Worm (Caenorhabditis elegans) whole organism, young adult: ENCODE measurements around the gene T26C5.2.

ENCODE experiments used
- B0261.1 ChIP-seq: sonication (generic microtip); optimal IDR thresholded peaks from 2 replicates; lab custom pipeline; 2016; ENCODE audit warnings: mild to moderate bottlenecking, missing genetic modification characterization, moderate library complexity, missing compliant biosample characterization
- C17E4.6 ChIP-seq: fragments of 200-800 bp; sonication (Bioruptor generic); IDR thresholded peaks from 2 replicates; pipeline ENCODE4 v1.3.6; 2022; ENCODE audit warnings: missing genetic modification reagents, missing genetic modification characterization, missing compliant biosample characterization
- F22D6.2 ChIP-seq: sonication (generic microtip); optimal IDR thresholded peaks from 2 replicates; lab custom pipeline; 2016; ENCODE audit warnings: mild to moderate bottlenecking, missing genetic modification characterization, missing compliant biosample characterization
- F23B12.7 ChIP-seq: sonication (generic microtip); optimal IDR thresholded peaks from 2 replicates; lab custom pipeline; 2017; ENCODE audit warnings: missing genetic modification characterization, mild to moderate bottlenecking, missing compliant biosample characterization, antibody characterized with exemption, moderate library complexity; ENCODE audit not compliant: insufficient read depth
- F49E8.2 ChIP-seq: sonication (generic microtip); optimal IDR thresholded peaks from 3 replicates; lab custom pipeline; 2017; ENCODE audit warnings: missing genetic modification characterization, mild to moderate bottlenecking, missing compliant biosample characterization, antibody characterized with exemption, moderate library complexity; ENCODE audit not compliant: insufficient read depth
- F52B5.7 ChIP-seq: sonication (generic microtip); optimal IDR thresholded peaks from 2 replicates; lab custom pipeline; 2016; ENCODE audit warnings: mild to moderate bottlenecking, missing genetic modification characterization, missing compliant biosample characterization
- F57C9.4 ChIP-seq: sonication (generic microtip); optimal IDR thresholded peaks from 2 replicates; lab custom pipeline; 2017; ENCODE audit warnings: mild to moderate bottlenecking, missing genetic modification characterization, missing compliant biosample characterization
- K12H6.12 ChIP-seq: fragments of 200-800 bp; sonication (Bioruptor generic); optimal IDR thresholded peaks from 2 replicates; lab custom pipeline; 2018; ENCODE audit warnings: mild to moderate bottlenecking, missing genetic modification characterization, missing compliant biosample characterization
- ZK185.1 ChIP-seq: sonication (generic microtip); optimal IDR thresholded peaks from 2 replicates; lab custom pipeline; 2016; ENCODE audit warnings: mild to moderate bottlenecking, missing genetic modification characterization, missing compliant biosample characterization; ENCODE audit not compliant: poor library complexity, severe bottlenecking
- akir-1 ChIP-seq: fragments of 200-800 bp; sonication (Bioruptor generic); optimal IDR thresholded peaks from 2 replicates; lab custom pipeline; 2018; ENCODE audit warnings: mild to moderate bottlenecking, missing genetic modification characterization, moderate library complexity, missing compliant biosample characterization
- ama-1 ChIP-seq, 3 experiments: fragments of 150-350 bp in 1 of 3; sonication (generic microtip) in 2 of 3; optimal IDR thresholded peaks; 2 replicates each; lab custom pipeline; 2014 to 2018; ENCODE audit warnings: missing biosample characterization in 2 of 3, missing genetic modification characterization in 2 of 3, missing genetic modification reagents in 2 of 3
- aptf-3 ChIP-seq: fragments of 200-800 bp; sonication (Bioruptor generic); IDR thresholded peaks from 2 replicates; pipeline ENCODE4 v1.3.6; 2022; ENCODE audit warnings: missing genetic modification characterization, missing compliant biosample characterization
- athp-1 ChIP-seq: sonication (generic microtip); optimal IDR thresholded peaks from 2 replicates; lab custom pipeline; 2017; ENCODE audit warnings: mild to moderate bottlenecking, missing genetic modification characterization, missing compliant biosample characterization
- attf-3 ChIP-seq: fragments of 200-800 bp; sonication (Bioruptor generic); conservative IDR thresholded peaks from 2 replicates; pipeline ENCODE4 v1.3.6; 2022; ENCODE audit warnings: missing genetic modification reagents, missing genetic modification characterization, missing compliant biosample characterization
- attf-5 ChIP-seq: fragments of 200-800 bp; sonication (Bioruptor generic); optimal IDR thresholded peaks from 2 replicates; lab custom pipeline; 2018; ENCODE audit warnings: mild to moderate bottlenecking, missing genetic modification characterization, missing compliant biosample characterization
- bed-1 ChIP-seq: fragments of 200-800 bp; sonication (Bioruptor generic); IDR thresholded peaks from 2 replicates; pipeline ENCODE4 v1.3.6; 2022; ENCODE audit warnings: missing genetic modification reagents, missing genetic modification characterization, missing compliant biosample characterization
- bed-2 ChIP-seq: fragments of 200-800 bp; sonication (Bioruptor generic); IDR thresholded peaks from 2 replicates; pipeline ENCODE4 v1.3.6; 2022; ENCODE audit warnings: missing genetic modification reagents, missing genetic modification characterization, missing compliant biosample characterization
- cebp-1 ChIP-seq, 2 experiments: fragments of 200-800 bp in 1 of 2; sonication (Bioruptor generic) in 1 of 2; sonication (generic microtip) in 1 of 2; IDR thresholded peaks in 1 of 2; optimal IDR thresholded peaks in 1 of 2; 2 replicates each; pipeline versions ENCODE4 v1.3.6 to Lab custom; 2017 to 2022; ENCODE audit warnings: missing compliant biosample characterization in 2 of 2, missing genetic modification characterization in 2 of 2, mild to moderate bottlenecking in 1 of 2, missing genetic modification reagents in 1 of 2, moderate library complexity in 1 of 2
- ceh-58 ChIP-seq: fragments of 200-800 bp; sonication (Bioruptor generic); IDR thresholded peaks from 2 replicates; pipeline ENCODE4 v1.3.6; 2022; ENCODE audit warnings: missing genetic modification characterization, missing compliant biosample characterization
- ceh-79 ChIP-seq: sonication (generic microtip); optimal IDR thresholded peaks from 2 replicates; lab custom pipeline; 2017; ENCODE audit warnings: mild to moderate bottlenecking, missing genetic modification characterization, missing compliant biosample characterization
- dox-1 ChIP-seq: fragments of 200-800 bp; sonication (Bioruptor generic); IDR thresholded peaks from 2 replicates; pipeline ENCODE4 v1.3.6; 2022; ENCODE audit warnings: missing genetic modification reagents, missing genetic modification characterization, missing compliant biosample characterization
- dpl-1 ChIP-seq: fragments of 150-350 bp; optimal IDR thresholded peaks from 2 replicates; lab custom pipeline; 2014; ENCODE audit warnings: missing biosample characterization, missing genetic modification reagents, missing genetic modification characterization
- gei-17 ChIP-seq: fragments of 200-800 bp; sonication (Bioruptor generic); optimal IDR thresholded peaks from 2 replicates; lab custom pipeline; 2018; ENCODE audit warnings: mild to moderate bottlenecking, missing genetic modification characterization, missing compliant biosample characterization
- him-1 ChIP-seq: sonication (generic microtip); optimal IDR thresholded peaks from 2 replicates; lab custom pipeline; 2016; ENCODE audit warnings: missing genotype, missing genetic modification reagents, missing genetic modification characterization, missing compliant biosample characterization
- hlh-12 ChIP-seq: sonication (generic microtip); optimal IDR thresholded peaks from 2 replicates; lab custom pipeline; 2016; ENCODE audit warnings: missing genetic modification characterization, missing compliant biosample characterization
- hlh-26 ChIP-seq: fragments of 200-800 bp; sonication (Bioruptor generic); conservative IDR thresholded peaks from 2 replicates; pipeline ENCODE4 v1.3.6; 2022; ENCODE audit warnings: missing genetic modification reagents, missing genetic modification characterization, missing compliant biosample characterization
- hsf-1 ChIP-seq: fragments of 200-800 bp; sonication (Bioruptor generic); IDR thresholded peaks from 2 replicates; pipeline ENCODE4 v1.3.6; 2022; ENCODE audit warnings: missing genetic modification reagents, missing genetic modification characterization, missing compliant biosample characterization
- lin-35 ChIP-seq, 3 experiments: fragments of 150-350 bp in 2 of 3; sonication (generic microtip) in 1 of 3; optimal IDR thresholded peaks; 2 replicates each; lab custom pipeline; 2014 to 2018; ENCODE audit warnings: missing biosample characterization in 3 of 3, missing genetic modification characterization in 3 of 3, missing genetic modification reagents in 3 of 3
- lin-54 ChIP-seq: fragments of 200-800 bp; sonication (Bioruptor generic); optimal IDR thresholded peaks from 2 replicates; lab custom pipeline; 2018; ENCODE audit warnings: mild to moderate bottlenecking, missing genetic modification characterization, missing compliant biosample characterization
- madf-10 ChIP-seq: sonication (generic microtip); optimal IDR thresholded peaks from 2 replicates; lab custom pipeline; 2016; ENCODE audit warnings: mild to moderate bottlenecking, missing genetic modification characterization, missing compliant biosample characterization
- madf-3 ChIP-seq: fragments of 200-800 bp; sonication (Bioruptor generic); IDR thresholded peaks from 2 replicates; pipeline ENCODE4 v1.3.6; 2022; ENCODE audit warnings: missing genetic modification reagents, missing genetic modification characterization, missing compliant biosample characterization
- madf-8 ChIP-seq: fragments of 200-800 bp; sonication (Bioruptor generic); conservative IDR thresholded peaks from 2 replicates; pipeline ENCODE4 v1.3.6; 2022; ENCODE audit warnings: missing genetic modification reagents, missing genetic modification characterization, missing compliant biosample characterization
- mel-28 ChIP-seq: sonication (generic microtip); optimal IDR thresholded peaks from 2 replicates; lab custom pipeline; 2016; ENCODE audit warnings: borderline replicate concordance, mild to moderate bottlenecking, missing genetic modification characterization, missing compliant biosample characterization
- mes-4 ChIP-seq: sonication (generic microtip); optimal IDR thresholded peaks from 2 replicates; lab custom pipeline; 2016; ENCODE audit warnings: missing genotype, missing genetic modification characterization, missing compliant biosample characterization
- nfya-1 ChIP-seq: sonication (generic microtip); optimal IDR thresholded peaks from 2 replicates; lab custom pipeline; 2017; ENCODE audit warnings: antibody characterized with exemption, missing compliant biosample characterization, missing genetic modification characterization, borderline replicate concordance; ENCODE audit not compliant: insufficient read depth
- nhr-179 ChIP-seq: sonication (generic microtip); optimal IDR thresholded peaks from 2 replicates; lab custom pipeline; 2016; ENCODE audit warnings: mild to moderate bottlenecking, missing genetic modification characterization, missing compliant biosample characterization
- pha-4 ChIP-seq: fragments of 150-350 bp; sonication (generic microtip); optimal IDR thresholded peaks from 2 replicates; lab custom pipeline; 2014; ENCODE audit warnings: missing biosample characterization, missing genetic modification reagents, missing genetic modification characterization
- rcor-1 ChIP-seq: fragments of 200-800 bp; sonication (Bioruptor generic); IDR thresholded peaks from 2 replicates; pipeline ENCODE4 v1.3.6; 2022; ENCODE audit warnings: missing genetic modification reagents, missing genetic modification characterization, missing compliant biosample characterization
- rpc-1 ChIP-seq, 2 experiments: fragments of 150-350 bp in 1 of 2; sonication (generic microtip) in 1 of 2; optimal IDR thresholded peaks; 2 replicates each; lab custom pipeline; 2014 to 2018; ENCODE audit warnings: missing biosample characterization in 1 of 2, missing genetic modification characterization in 1 of 2, missing genetic modification reagents in 1 of 2, missing genotype in 1 of 2
- sdz-38 ChIP-seq: sonication (generic microtip); optimal IDR thresholded peaks from 2 replicates; lab custom pipeline; 2016; ENCODE audit warnings: missing genotype, missing genetic modification characterization, missing compliant biosample characterization
- tbx-9 ChIP-seq: sonication (generic microtip); optimal IDR thresholded peaks from 2 replicates; lab custom pipeline; 2016; ENCODE audit warnings: borderline replicate concordance, missing genetic modification characterization, inconsistent platforms, missing compliant biosample characterization
- unc-130 ChIP-seq: sonication (generic microtip); optimal IDR thresholded peaks from 2 replicates; lab custom pipeline; 2016; ENCODE audit warnings: missing genetic modification reagents, missing genetic modification characterization, missing compliant biosample characterization
- unc-62 ChIP-seq: fragments of 150-350 bp; optimal IDR thresholded peaks from 2 replicates; lab custom pipeline; 2014; ENCODE audit warnings: missing biosample characterization, missing genetic modification reagents, missing genetic modification characterization
- xnd-1 ChIP-seq: sonication (generic microtip); optimal IDR thresholded peaks from 2 replicates; lab custom pipeline; 2016; ENCODE audit warnings: missing genotype, missing genetic modification reagents, missing genetic modification characterization, missing compliant biosample characterization
- ztf-22 ChIP-seq: fragments of 200-800 bp; sonication (Bioruptor generic); optimal IDR thresholded peaks from 2 replicates; lab custom pipeline; 2018; ENCODE audit warnings: mild to moderate bottlenecking, missing genetic modification characterization, moderate library complexity, missing compliant biosample characterization
- ztf-3 ChIP-seq: fragments of 200-800 bp; sonication (Bioruptor generic); optimal IDR thresholded peaks from 2 replicates; lab custom pipeline; 2018; ENCODE audit warnings: mild to moderate bottlenecking, missing genetic modification characterization, missing compliant biosample characterization
- ztf-6 ChIP-seq: fragments of 200-800 bp; sonication (Bioruptor generic); IDR thresholded peaks from 2 replicates; pipeline ENCODE4 v1.3.6; 2022; ENCODE audit warnings: missing genetic modification reagents, missing genetic modification characterization, missing compliant biosample characterization

T26C5.2 gene

DNA sequence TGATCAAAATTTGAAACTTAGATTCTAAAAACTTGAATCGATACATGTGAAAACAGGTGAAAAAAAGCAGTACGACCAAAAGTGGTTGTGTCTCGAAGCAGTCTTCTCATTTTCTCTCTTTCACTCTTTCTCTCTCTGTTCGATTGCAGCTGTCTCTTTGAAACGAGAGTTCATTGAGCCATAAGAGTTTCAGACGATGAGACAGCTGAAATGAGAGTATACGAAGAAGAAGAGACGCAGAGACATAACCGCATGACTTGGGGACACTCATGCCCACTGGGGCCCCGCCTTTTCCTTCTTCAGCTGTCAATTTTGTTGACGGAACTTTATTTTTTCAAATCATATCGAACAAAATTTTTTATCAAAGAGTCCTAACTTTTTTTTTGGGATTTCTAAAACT is 41.0 kb downstream of the T26C5.2 start (continued):
- TF ChIP-seq F52B5.7 (tag; lab: Kevin White, UChicago) (no peak), ztf-6 (no peak), F57C9.4 (tag; lab: Kevin White, UChicago) (no peak), bed-1 (no peak), attf-5 (peak; percentile 83), rcor-1 (GFP tag; lab: Robert Waterston, UW) (no peak), ama-1 (optimal IDR thresholded peaks at IDR 0.05; lab: Kevin White, UChicago) (no peak), ama-1 (GFP tag; optimal IDR thresholded peaks at IDR 0.05; lab: Kevin White, UChicago) (no peak), hlh-12 (tag; lab: Kevin White, UChicago) (no peak), mes-4 (tag; lab: Kevin White, UChicago) (no peak), bed-2 (GFP tag; lab: Robert Waterston, UW) (no peak), ztf-3 (no peak), dpl-1 (no peak), ZK185.1 (tag; lab: Kevin White, UChicago) (peak; percentile 74), lin-35 (GFP tag; optimal IDR thresholded peaks at IDR 0.05; lab: Kevin White, UChicago) (peak in 1 of 3 experiments; percentile 65), F22D6.2 (peak; percentile 44), madf-8 (GFP tag; lab: Robert Waterston, UW) (no peak), lin-54 (GFP tag; lab: Kevin White, UChicago) (peak; percentile 47), attf-3 (GFP tag; lab: Robert Waterston, UW) (0 out of 2 replicates have a peak, but pooled peaks have one; percentile 36), ceh-58 (GFP tag; lab: Robert Waterston, UW) (no peak), athp-1 (no peak), hsf-1 (GFP tag; lab: Robert Waterston, UW) (no peak), pha-4 (peak; percentile 37), K12H6.12 (tag; lab: Kevin White, UChicago) (peak; percentile 61), nfya-1 (tag; lab: Kevin White, UChicago) (no peak), hlh-26 (GFP tag; lab: Robert Waterston, UW) (no peak), nhr-179 (no peak), F49E8.2 (tag; lab: Kevin White, UChicago) (no peak), unc-130 (GFP tag; lab: Kevin White, UChicago) (no peak), ztf-22 (GFP tag; lab: Kevin White, UChicago) (peak; percentile 20), cebp-1 (GFP tag; IDR thresholded peaks at IDR 0.05; lab: Robert Waterston, UW) (no peak), cebp-1 (tag; optimal IDR thresholded peaks at IDR 0.05; lab: Kevin White, UChicago) (peak; percentile 78), aptf-3 (GFP tag; lab: Robert Waterston, UW) (no peak), madf-10 (tag; lab: Kevin White, UChicago) (peak; percentile 49), xnd-1 (tag; lab: Kevin White, UChicago) (no peak), ceh-79 (tag; lab: Kevin White, UChicago) (no peak), B0261.1 (tag; lab: Kevin White, UChicago) (no peak), unc-62 (GFP tag; lab: Kevin White, UChicago) (peak; percentile 86), sdz-38 (tag; lab: Kevin White, UChicago) (no peak), him-1 (no peak), C17E4.6 (GFP tag; lab: Robert Waterston, UW) (no peak), F23B12.7 (tag; lab: Kevin White, UChicago) (no peak), rpc-1 (optimal IDR thresholded peaks at IDR 0.05; lab: Kevin White, UChicago) (no peak), rpc-1 (tag; optimal IDR thresholded peaks at IDR 0.05; lab: Kevin White, UChicago) (no peak), dox-1 (GFP tag; lab: Robert Waterston, UW) (peak; percentile 72), madf-3 (GFP tag; lab: Robert Waterston, UW) (peak; percentile 57; the same call in 1 of the 2 replicates), mel-28 (no peak), gei-17 (GFP tag; lab: Kevin White, UChicago) (no peak), tbx-9 (no peak), akir-1 (GFP tag; lab: Kevin White, UChicago) (no peak)
